Fruit fly (Drosophila melanogaster) whole organism, adult: ENCODE measurements around the gene CG31111.
A peak's percentile ranks its signal among the peaks of the same experiment; 100 is the strongest.

ENCODE experiments used
- CG11617 ChIP-seq: fragments of 200-800 bp; sonication (Bioruptor generic); optimal IDR thresholded peaks from 2 replicates; lab custom pipeline; 2017; ENCODE audit warnings: mild to moderate bottlenecking, missing biosample characterization, missing genetic modification reagents, missing genetic modification characterization
- CG12768 ChIP-seq: fragments of 200-800 bp; sonication (Bioruptor generic); optimal IDR thresholded peaks from 2 replicates; lab custom pipeline; 2017; ENCODE audit warnings: missing biosample characterization, missing genetic modification characterization, mild to moderate bottlenecking, moderate library complexity, missing genetic modification reagents
- CG33017 ChIP-seq: fragments of 200-800 bp; sonication (Bioruptor generic); optimal IDR thresholded peaks from 2 replicates; lab custom pipeline; 2018; ENCODE audit warnings: missing biosample characterization, mild to moderate bottlenecking, missing genetic modification characterization, moderate library complexity
- CG7045 ChIP-seq: fragments of 200-800 bp; sonication (Bioruptor generic); optimal IDR thresholded peaks from 2 replicates; lab custom pipeline; 2017; ENCODE audit warnings: missing biosample characterization, mild to moderate bottlenecking, missing genetic modification characterization
- CG7101 ChIP-seq: fragments of 200-800 bp; sonication (Bioruptor generic); optimal IDR thresholded peaks from 2 replicates; lab custom pipeline; 2018; ENCODE audit warnings: missing biosample characterization, mild to moderate bottlenecking, missing genetic modification characterization, moderate library complexity
- Clk ChIP-seq: fragments of 200-800 bp; sonication (Bioruptor generic); optimal IDR thresholded peaks from 2 replicates; lab custom pipeline; 2017; ENCODE audit warnings: missing biosample characterization, missing genetic modification characterization
- Crg-1 ChIP-seq: fragments of 200-800 bp; sonication (Bioruptor generic); optimal IDR thresholded peaks from 2 replicates; lab custom pipeline; 2016; ENCODE audit warnings: missing biosample characterization, missing genetic modification characterization
- Hr96 ChIP-seq: fragments of 200-800 bp; sonication (Bioruptor generic); optimal IDR thresholded peaks from 2 replicates; lab custom pipeline; 2016; ENCODE audit warnings: missing biosample characterization, missing genetic modification characterization
- Mnt ChIP-seq: fragments of 200-800 bp; sonication (Bioruptor generic); optimal IDR thresholded peaks from 2 replicates; lab custom pipeline; 2016; ENCODE audit warnings: missing biosample characterization, mild to moderate bottlenecking, missing genetic modification characterization
- cic ChIP-seq: fragments of 200-800 bp; sonication (Bioruptor generic); optimal IDR thresholded peaks from 2 replicates; lab custom pipeline; 2017; ENCODE audit warnings: missing biosample characterization, mild to moderate bottlenecking, missing genetic modification characterization, moderate library complexity
- kay ChIP-seq: fragments of 200-800 bp; sonication (Bioruptor generic); peaks from one replicate; lab custom pipeline; 2016; ENCODE audit warnings: missing biosample characterization, missing genetic modification characterization, borderline replicate concordance
- pad ChIP-seq: fragments of 200-800 bp; sonication (Bioruptor generic); optimal IDR thresholded peaks from 3 replicates; lab custom pipeline; 2017; ENCODE audit warnings: missing biosample characterization, missing genetic modification characterization, mild to moderate bottlenecking, moderate library complexity, missing genetic modification reagents
- tj ChIP-seq: fragments of 200-800 bp; sonication (Bioruptor generic); optimal IDR thresholded peaks from 3 replicates; lab custom pipeline; 2017; ENCODE audit warnings: missing biosample characterization, mild to moderate bottlenecking, missing genetic modification characterization, moderate library complexity

DNA sequence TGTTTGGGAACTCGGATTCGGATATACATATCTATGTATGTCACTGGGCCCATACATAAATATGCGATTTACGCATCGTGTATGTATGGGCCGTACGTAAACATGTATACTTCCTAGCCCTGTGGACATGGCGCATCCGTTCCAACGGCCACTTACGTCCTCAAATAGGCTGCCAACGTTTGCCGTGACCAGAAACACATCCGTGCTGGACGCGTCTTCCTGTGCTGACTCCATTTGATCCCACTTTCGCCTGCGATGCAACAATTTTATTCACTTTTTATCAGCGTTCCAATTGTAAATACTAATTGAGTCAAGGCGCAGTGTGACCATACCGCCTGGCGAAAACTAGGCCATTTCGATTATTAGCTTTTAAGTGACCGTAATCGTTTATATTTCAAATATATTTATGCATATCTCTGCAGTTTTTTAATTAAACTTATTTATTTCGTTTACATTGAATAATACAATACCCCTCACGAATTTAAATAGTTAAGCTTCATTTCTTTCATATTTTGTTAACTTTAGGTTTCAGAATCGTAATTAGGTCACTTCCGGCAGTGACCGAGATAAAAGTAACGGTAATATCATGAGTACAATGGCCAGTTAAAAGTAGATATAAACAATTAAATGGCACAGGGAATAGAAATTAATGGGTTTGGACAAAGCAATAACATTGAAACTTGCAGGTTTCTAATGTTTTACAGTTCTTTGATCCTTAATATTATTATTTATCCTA, 11.0 kb downstream of the CG31111 start, which contains the start of gene 5PtaseI:
- TF ChIP-seq CG11617 (GFP tag; lab: Kevin White, UChicago), result no peak
- no peak for TF ChIP-seq Hr96 (GFP tag; lab: Kevin White, UChicago)
- TF ChIP-seq pad, result no peak
- no peak for TF ChIP-seq CG33017 (tag; lab: Kevin White, UChicago)
- no peak for TF ChIP-seq CG7101
- no peak for TF ChIP-seq CG12768 (GFP tag; lab: Kevin White, UChicago)
- no peak for TF ChIP-seq Clk
- no peak for TF ChIP-seq cic (GFP tag; lab: Kevin White, UChicago)
- TF ChIP-seq kay (GFP tag; lab: Kevin White, UChicago), result no peak
- TF ChIP-seq Mnt (GFP tag; lab: Kevin White, UChicago), result no peak
- no peak for TF ChIP-seq Crg-1 (GFP tag; lab: Kevin White, UChicago)
- peak; percentile 86 for TF ChIP-seq tj (GFP tag; lab: Kevin White, UChicago)
- no peak for TF ChIP-seq CG7045 (GFP tag; lab: Kevin White, UChicago)
